Worm (Caenorhabditis elegans) whole organism, L4 larva: ENCODE results near the gene ZC190.4.

ENCODE experiments used
- D1046.2 ChIP-seq: fragments of 200-800 bp; sonication (Bioruptor generic); IDR thresholded peaks from 2 replicates; pipeline ENCODE4 v1.3.6; 2022; ENCODE audit warnings: missing genetic modification characterization, missing compliant biosample characterization
- F26F4.8 ChIP-seq: fragments of 200-800 bp; sonication (Bioruptor generic); conservative IDR thresholded peaks from 2 replicates; pipeline ENCODE4 v1.3.6; 2022; ENCODE audit warnings: missing genetic modification characterization, missing compliant biosample characterization
- T26A8.4 ChIP-seq: fragments of 200-800 bp; sonication (Bioruptor generic); IDR thresholded peaks from 2 replicates; pipeline ENCODE4 v1.3.6; 2022; ENCODE audit warnings: missing genetic modification characterization, missing compliant biosample characterization
- aha-1 ChIP-seq: fragments of 150-350 bp; peaks from one replicate; lab custom pipeline; 2014; ENCODE audit warnings: missing biosample characterization, missing genetic modification characterization
- aly-2 ChIP-seq: sonication (generic microtip); optimal IDR thresholded peaks from 2 replicates; lab custom pipeline; 2018; ENCODE audit warnings: missing biosample characterization, missing genetic modification characterization
- ama-1 ChIP-seq: fragments of 150-350 bp; optimal IDR thresholded peaks from 2 replicates; lab custom pipeline; 2014; ENCODE audit warnings: inconsistent platforms, mixed read lengths
- arid-1 ChIP-seq: fragments of 200-800 bp; sonication (Bioruptor generic); conservative IDR thresholded peaks from 2 replicates; pipeline ENCODE4 v1.3.6; 2022; ENCODE audit warnings: missing genetic modification reagents, missing genetic modification characterization, missing compliant biosample characterization
- ceh-44 ChIP-seq: fragments of 200-800 bp; sonication (Bioruptor generic); IDR thresholded peaks from 2 replicates; pipeline ENCODE4 v1.3.6; 2022; ENCODE audit warnings: missing genetic modification reagents, missing genetic modification characterization, missing compliant biosample characterization
- ctbp-1 ChIP-seq: fragments of 200-800 bp; sonication (Bioruptor generic); IDR thresholded peaks from 2 replicates; pipeline ENCODE4 v1.3.6; 2022; ENCODE audit warnings: missing genetic modification reagents, missing genetic modification characterization, missing compliant biosample characterization
- daf-19 ChIP-seq: fragments of 200-800 bp; sonication (Bioruptor generic); conservative IDR thresholded peaks from 2 replicates; pipeline ENCODE4 v1.3.6; 2022; ENCODE audit warnings: missing genetic modification characterization, missing compliant biosample characterization
- daf-8 ChIP-seq: fragments of 200-800 bp; sonication (Bioruptor generic); IDR thresholded peaks from 2 replicates; pipeline ENCODE4 v1.3.6; 2022; ENCODE audit warnings: missing genetic modification characterization, missing compliant biosample characterization
- duxl-1 ChIP-seq: sonication (generic microtip); optimal IDR thresholded peaks from 2 replicates; lab custom pipeline; 2016; ENCODE audit warnings: mild to moderate bottlenecking, missing genetic modification characterization, moderate library complexity, missing compliant biosample characterization; ENCODE audit not compliant: poor library complexity
- gei-8 ChIP-seq: fragments of 200-800 bp; sonication (Bioruptor generic); optimal IDR thresholded peaks from 2 replicates; lab custom pipeline; 2018; ENCODE audit warnings: mild to moderate bottlenecking, missing genetic modification characterization, missing compliant biosample characterization
- hlh-11 ChIP-seq: fragments of 200-800 bp; sonication (Bioruptor generic); optimal IDR thresholded peaks from 2 replicates; lab custom pipeline; 2018; ENCODE audit warnings: mild to moderate bottlenecking, missing genetic modification characterization, missing compliant biosample characterization
- hmg-1.1 ChIP-seq: fragments of 200-800 bp; sonication (Bioruptor generic); IDR thresholded peaks from 2 replicates; pipeline ENCODE4 v1.3.6; 2022; ENCODE audit warnings: missing genetic modification reagents, missing genetic modification characterization, missing compliant biosample characterization
- lin-29 ChIP-seq: fragments of 200-800 bp; sonication (Bioruptor generic); IDR thresholded peaks from 2 replicates; pipeline ENCODE4 v1.3.6; 2022; ENCODE audit warnings: missing genetic modification reagents, missing genetic modification characterization, missing compliant biosample characterization
- lin-39 ChIP-seq: fragments of 150-350 bp; optimal IDR thresholded peaks from 2 replicates; lab custom pipeline; 2014; ENCODE audit warnings: missing biosample characterization, missing genetic modification reagents, missing genetic modification characterization
- madf-9 ChIP-seq: fragments of 200-800 bp; sonication (Bioruptor generic); conservative IDR thresholded peaks from 2 replicates; pipeline ENCODE4 v1.3.6; 2022; ENCODE audit warnings: missing genetic modification reagents, missing genetic modification characterization, missing compliant biosample characterization
- mxl-3 ChIP-seq: fragments of 200-800 bp; sonication (Bioruptor generic); optimal IDR thresholded peaks from 2 replicates; lab custom pipeline; 2018; ENCODE audit warnings: mild to moderate bottlenecking, missing genetic modification characterization, missing compliant biosample characterization
- nhr-10 ChIP-seq: fragments of 150-350 bp; optimal IDR thresholded peaks from 2 replicates; lab custom pipeline; 2014; ENCODE audit warnings: missing biosample characterization, missing genetic modification characterization
- nhr-111 ChIP-seq: fragments of 200-800 bp; sonication (Bioruptor generic); optimal IDR thresholded peaks from 2 replicates; lab custom pipeline; 2018; ENCODE audit warnings: mild to moderate bottlenecking, missing genetic modification characterization, missing compliant biosample characterization
- nhr-41 ChIP-seq: fragments of 200-800 bp; sonication (Bioruptor generic); IDR thresholded peaks from 2 replicates; pipeline ENCODE4 v1.3.6; 2022; ENCODE audit warnings: missing genetic modification reagents, missing genetic modification characterization, missing compliant biosample characterization
- nhr-77 ChIP-seq: fragments of 150-350 bp; optimal IDR thresholded peaks from 2 replicates; lab custom pipeline; 2014; ENCODE audit warnings: missing biosample characterization, missing genetic modification characterization
- pha-4 ChIP-seq, 2 experiments: fragments of 150-350 bp in 1 of 2; fragments of 200-800 bp in 1 of 2; sonication (Bioruptor generic) in 1 of 2; IDR thresholded peaks in 1 of 2; optimal IDR thresholded peaks in 1 of 2; 2 replicates each; pipeline versions ENCODE4 v1.3.6 to Lab custom; 2014 to 2022; ENCODE audit warnings: missing genetic modification characterization in 2 of 2, missing genetic modification reagents in 2 of 2, missing biosample characterization in 1 of 2, missing compliant biosample characterization in 1 of 2
- rbr-2 ChIP-seq: sonication (generic microtip); optimal IDR thresholded peaks from 2 replicates; lab custom pipeline; 2016; ENCODE audit warnings: missing genotype, missing genetic modification characterization, missing compliant biosample characterization
- set-16 ChIP-seq: fragments of 200-800 bp; sonication (Bioruptor generic); IDR thresholded peaks from 2 replicates; pipeline ENCODE4 v1.3.6; 2022; ENCODE audit warnings: missing genetic modification reagents, missing genetic modification characterization, missing compliant biosample characterization
- skn-1 ChIP-seq: fragments of 150-350 bp; optimal IDR thresholded peaks from 2 replicates; lab custom pipeline; 2014; ENCODE audit warnings: missing biosample characterization, missing genetic modification characterization
- spr-3 ChIP-seq: fragments of 200-800 bp; sonication (Bioruptor generic); optimal IDR thresholded peaks from 2 replicates; lab custom pipeline; 2018; ENCODE audit warnings: mild to moderate bottlenecking, missing genetic modification characterization, missing compliant biosample characterization
- tag-97 ChIP-seq: fragments of 200-800 bp; sonication (Bioruptor generic); IDR thresholded peaks from 2 replicates; pipeline ENCODE4 v1.3.6; 2022; ENCODE audit warnings: missing genetic modification characterization, missing compliant biosample characterization
- unc-62 ChIP-seq, 3 experiments: fragments of 150-350 bp in 1 of 3; sonication (generic microtip); optimal IDR thresholded peaks in 2 of 3; peaks in 1 of 3; 1 replicate in 1 of 3; 2 replicates in 2 of 3; lab custom pipeline; 2014 to 2017; ENCODE audit warnings: missing biosample characterization in 3 of 3, missing genetic modification characterization in 3 of 3, missing genetic modification reagents in 3 of 3, missing genotype in 1 of 3
- zfp-2 ChIP-seq: sonication (generic microtip); optimal IDR thresholded peaks from 2 replicates; lab custom pipeline; 2016; ENCODE audit warnings: mild to moderate bottlenecking, missing genetic modification characterization, missing compliant biosample characterization
- zfp-3 ChIP-seq: fragments of 200-800 bp; sonication (Bioruptor generic); conservative IDR thresholded peaks from 2 replicates; pipeline ENCODE4 v1.3.6; 2022; ENCODE audit warnings: missing genetic modification reagents, missing genetic modification characterization, missing compliant biosample characterization
- zip-11 ChIP-seq: fragments of 200-800 bp; sonication (Bioruptor generic); IDR thresholded peaks from 2 replicates; pipeline ENCODE4 v1.3.6; 2022; ENCODE audit warnings: missing genetic modification characterization, missing compliant biosample characterization
- zip-2 ChIP-seq: fragments of 150-350 bp; optimal IDR thresholded peaks from 2 replicates; lab custom pipeline; 2014; ENCODE audit warnings: missing biosample characterization, missing genetic modification characterization
- ztf-11 ChIP-seq: fragments of 150-350 bp; optimal IDR thresholded peaks from 2 replicates; lab custom pipeline; 2014; ENCODE audit warnings: missing biosample characterization, missing genetic modification characterization

Gene ZC190.4

DNA sequence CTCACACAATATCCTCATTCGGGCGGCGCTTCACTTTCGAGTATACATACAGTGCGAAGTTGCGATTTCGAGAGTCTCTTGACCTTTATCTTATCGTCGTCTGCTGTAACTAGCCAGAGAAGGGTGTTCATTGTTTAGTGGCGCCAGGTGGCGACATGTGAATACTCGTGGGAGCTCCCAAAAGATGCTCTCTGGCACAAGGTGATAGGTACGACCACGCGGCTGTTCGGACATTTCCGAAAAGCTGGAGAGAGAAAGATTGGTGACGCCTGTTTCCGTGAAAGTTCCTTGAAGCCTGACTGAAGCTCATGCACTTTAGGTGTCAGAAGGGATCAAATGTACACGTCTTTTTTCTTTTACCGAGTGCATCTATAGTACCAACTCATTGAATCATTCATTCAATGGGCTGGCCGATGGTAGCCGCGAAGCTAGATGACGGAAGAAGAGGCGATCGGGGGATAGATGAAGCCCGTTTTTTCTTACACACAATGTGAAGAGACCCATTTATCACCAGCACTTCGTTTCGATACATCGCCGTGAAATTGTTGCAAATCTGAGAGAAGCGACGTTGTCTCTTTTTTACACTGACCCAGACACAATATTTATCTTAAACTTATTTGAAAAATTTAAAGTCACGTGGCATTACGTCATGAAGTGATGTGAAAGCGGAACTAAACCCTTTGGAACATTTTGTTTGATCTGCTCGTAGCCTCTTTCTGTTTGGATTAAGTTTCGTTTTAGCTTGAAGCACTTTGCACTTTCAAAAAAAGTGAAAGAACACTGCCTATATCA, 1.6 kb downstream of the ZC190.4 start (continued):
- TF ChIP-seq duxl-1 (tag; lab: Kevin White, UChicago), result no peak
- TF ChIP-seq lin-39 (tag; lab: Kevin White, UChicago), result no peak
- no peak for TF ChIP-seq zfp-3 (GFP tag; lab: Robert Waterston, UW)
- no peak for TF ChIP-seq gei-8 (GFP tag; lab: Kevin White, UChicago)
- TF ChIP-seq T26A8.4 (GFP tag; lab: Robert Waterston, UW), result no peak
- peak; percentile 22 for TF ChIP-seq aha-1
- TF ChIP-seq lin-29, result no peak
- no peak for TF ChIP-seq zfp-2
- TF ChIP-seq tag-97 (GFP tag; lab: Robert Waterston, UW), result no peak
- peak; percentile 0 for TF ChIP-seq mxl-3
- TF ChIP-seq hmg-1.1, result no peak
- no peak; the same call in 1 of the 2 replicates for TF ChIP-seq set-16 (GFP tag; lab: Robert Waterston, UW)
- TF ChIP-seq, all 104 proteins: peak for 7

DNA sequence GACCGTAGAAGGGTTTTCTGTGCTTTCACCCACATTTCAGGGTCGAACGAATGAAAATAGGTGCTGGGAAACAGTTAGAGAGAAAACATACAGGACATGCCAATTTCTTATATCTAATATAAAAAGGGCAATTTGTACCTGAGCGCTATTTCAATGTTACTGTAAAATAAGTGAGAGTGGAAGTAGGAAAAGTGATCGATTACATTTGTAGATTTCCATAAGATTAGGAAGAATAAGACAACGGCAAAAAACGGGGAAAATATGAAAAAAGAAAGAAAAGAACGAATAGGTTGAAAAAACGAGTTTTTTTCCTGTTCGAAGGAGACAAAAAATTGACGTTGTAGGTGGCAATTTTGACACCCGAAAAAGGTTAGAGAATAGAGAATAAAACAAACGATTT, 2.4 kb downstream of the ZC190.4 start:
- TF ChIP-seq ctbp-1 (GFP tag; lab: Robert Waterston, UW), result no peak
- peak in 1 of 2 experiments; percentile 28 for TF ChIP-seq unc-62 (GFP tag; optimal IDR thresholded peaks at IDR 0.05 in 1 of 2; lab: Kevin White, UChicago)
- TF ChIP-seq unc-62 (tag; optimal IDR thresholded peaks at IDR 0.05; lab: Kevin White, UChicago), result no peak

DNA sequence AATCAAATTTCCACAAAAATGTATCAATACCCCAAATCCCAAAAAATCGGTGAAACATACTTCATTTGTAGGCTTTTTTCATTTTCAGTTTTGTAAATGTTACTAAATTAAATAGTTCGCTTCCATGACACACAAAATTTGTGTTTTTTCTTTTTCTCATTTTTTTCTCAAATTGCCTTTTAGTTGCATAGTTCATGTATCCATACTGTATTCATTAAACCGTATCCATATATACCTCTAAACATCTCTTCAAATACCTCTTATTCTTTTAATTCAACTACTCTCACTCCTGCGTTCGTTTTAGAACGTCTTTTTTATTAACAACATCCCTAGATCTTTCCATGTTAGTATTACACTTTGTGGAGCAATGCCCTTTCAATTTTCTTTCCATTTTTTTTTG, 4.9 kb downstream of the ZC190.4 start:
- TF ChIP-seq pha-4 (GFP tag; IDR thresholded peaks at IDR 0.05; lab: Robert Waterston, UW) (no peak), pha-4 (tag; optimal IDR thresholded peaks at IDR 0.05; lab: Kevin White, UChicago) (no peak), aha-1 (peak; percentile 95)

DNA sequence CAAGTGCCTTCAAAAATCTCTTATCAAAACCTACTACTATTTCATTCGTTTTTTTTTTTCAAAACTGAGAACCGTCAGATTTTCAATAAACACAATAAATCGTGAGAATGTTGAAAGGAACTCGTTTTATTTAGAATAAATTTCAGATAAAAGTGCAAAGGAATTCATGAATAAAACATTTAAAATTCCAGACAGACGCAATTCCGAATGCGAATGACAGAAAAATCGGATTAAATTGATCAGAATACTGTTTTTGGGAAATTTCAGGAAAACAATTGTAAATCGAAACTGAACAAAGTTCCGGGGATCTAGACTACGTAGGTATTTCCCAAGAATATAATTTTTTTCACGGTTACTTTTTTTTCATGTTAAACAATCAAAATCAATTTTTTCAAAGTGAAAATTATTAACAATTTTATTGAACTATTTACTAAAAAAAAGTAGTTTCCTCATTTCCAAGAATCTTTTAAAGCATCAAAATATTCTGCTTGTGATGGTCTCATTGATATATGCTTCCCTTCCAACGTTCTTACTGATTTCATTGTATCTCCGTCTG, 5.8 kb downstream of the ZC190.4 start:
- TF ChIP-seq unc-62 (GFP tag; optimal IDR thresholded peaks at IDR 0.05 in 1 of 2; lab: Kevin White, UChicago) (peak in 1 of 2 experiments; percentile 32), unc-62 (tag; optimal IDR thresholded peaks at IDR 0.05; lab: Kevin White, UChicago) (no peak), zip-11 (GFP tag; lab: Robert Waterston, UW) (no peak), nhr-77 (peak; percentile 14), nhr-10 (peak; percentile 44), aha-1 (peak; percentile 52)

DNA sequence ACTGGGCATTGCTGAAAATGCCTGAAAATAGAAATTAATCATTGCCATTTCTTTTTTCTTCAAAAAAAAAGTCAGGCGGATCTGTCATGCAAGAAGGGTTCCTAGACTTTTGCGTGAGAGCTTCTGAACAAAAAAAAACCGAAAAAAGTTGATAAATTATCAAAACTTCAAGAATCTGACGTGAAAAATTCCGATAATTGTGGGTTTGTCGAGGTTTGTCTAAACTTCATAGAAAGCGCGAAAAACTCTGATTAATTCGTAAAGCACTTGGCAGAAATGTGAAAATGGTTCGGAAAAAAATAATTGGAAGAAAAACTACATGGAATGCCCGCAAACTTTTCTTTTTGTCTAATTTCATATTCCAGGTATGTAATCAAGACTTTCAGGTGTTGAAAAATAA, 7.6 kb downstream of the ZC190.4 start, which contains the start of gene ZC190.5:
Gene ZC190.5, minus strand, starts transcription at position 101 of the 400 bp plus-strand sequence.
- TF ChIP-seq madf-9 (GFP tag; lab: Robert Waterston, UW) (no peak), aha-1 (peak; percentile 37)

DNA sequence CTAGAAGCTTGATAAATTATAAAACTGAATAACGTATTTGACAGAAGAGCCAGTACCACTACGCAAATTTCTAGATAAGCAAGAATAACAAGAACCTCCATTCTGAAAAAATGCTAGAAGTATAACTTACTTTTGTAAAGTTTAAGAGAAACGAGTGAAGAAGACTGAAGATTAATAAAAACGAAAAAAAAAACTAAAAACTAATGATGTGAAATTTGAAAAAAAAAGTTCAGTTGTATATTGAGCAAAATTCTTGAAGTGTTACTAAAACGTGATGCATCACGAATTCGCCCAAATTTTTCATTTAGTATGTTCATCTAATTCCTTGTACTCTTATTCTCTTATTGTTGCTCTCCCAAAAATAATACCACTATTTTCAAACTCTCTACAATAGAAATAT, 11.3 kb downstream of the ZC190.4 start, which contains the start of gene ZC190.6:
Gene ZC190.6, minus strand, starts transcription at position 101 of the 400 bp plus-strand sequence.
- no peak for TF ChIP-seq daf-8 (GFP tag; lab: Robert Waterston, UW)
- no peak for TF ChIP-seq nhr-41 (GFP tag; lab: Robert Waterston, UW)
- no peak for TF ChIP-seq lin-29
- no peak for TF ChIP-seq T26A8.4 (GFP tag; lab: Robert Waterston, UW)
- TF ChIP-seq zip-2, result no peak
- no peak for TF ChIP-seq zfp-3 (GFP tag; lab: Robert Waterston, UW)
- TF ChIP-seq nhr-111, result no peak
- no peak for TF ChIP-seq lin-39 (tag; lab: Kevin White, UChicago)
- no peak for TF ChIP-seq rbr-2
- no peak for TF ChIP-seq hlh-11 (tag; lab: Kevin White, UChicago)
- no peak for TF ChIP-seq arid-1 (GFP tag; lab: Robert Waterston, UW)
- no peak for TF ChIP-seq aly-2 (tag; lab: Kevin White, UChicago)
- no peak for TF ChIP-seq ama-1
- no peak for TF ChIP-seq spr-3 (GFP tag; lab: Kevin White, UChicago)
- TF ChIP-seq ceh-44 (GFP tag; lab: Robert Waterston, UW), result no peak
- TF ChIP-seq D1046.2 (GFP tag; lab: Robert Waterston, UW), result no peak
- no peak for TF ChIP-seq ztf-11 (tag; lab: Kevin White, UChicago)
- TF ChIP-seq daf-19, result no peak
- TF ChIP-seq F26F4.8, result no peak
- TF ChIP-seq skn-1 (tag; lab: Kevin White, UChicago), result no peak
